Worm (Caenorhabditis elegans): ENCODE results near the gene F35H12.5.

F35H12.5 gene

DNA sequence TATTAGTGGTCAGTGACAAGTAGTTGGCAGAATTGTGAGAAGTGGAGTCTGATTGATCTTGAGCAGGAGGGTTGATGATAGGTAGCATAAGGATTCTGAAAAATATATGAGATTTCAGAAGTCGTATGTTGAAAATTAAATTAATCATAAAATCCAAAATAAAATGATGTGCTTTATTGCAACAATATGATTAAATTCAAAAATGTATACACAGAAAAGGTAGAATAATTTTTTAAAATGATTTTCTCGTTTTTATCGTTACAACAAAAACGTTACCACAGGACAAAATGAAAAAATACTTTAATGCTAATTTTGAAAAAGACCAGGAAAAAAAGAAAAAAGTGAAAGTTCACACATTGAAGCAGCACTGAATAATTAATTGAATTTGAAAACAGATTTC, 15.7 kb upstream of the F35H12.5 start, which contains the start of gene ZC13.10:
Gene ZC13.10 (minus strand): TSS at position 101 of the 400 bp plus-strand sequence.
- TF ChIP-seq R02D3.7 (tag; optimal IDR thresholded peaks at IDR 0.05) (no peak), Y48G9A.11 (GFP tag; IDR thresholded peaks at IDR 0.05) (no peak), dmd-9 (GFP tag; IDR thresholded peaks at IDR 0.05) (no peak), nhr-10 (tag; optimal IDR thresholded peaks at IDR 0.05) (no peak), lin-15B (tag; optimal IDR thresholded peaks at IDR 0.05) (no peak), nhr-102 (tag; optimal IDR thresholded peaks at IDR 0.05) (no peak), pqm-1 (tag; optimal IDR thresholded peaks at IDR 0.05) (no peak), F10B5.3 (tag; optimal IDR thresholded peaks at IDR 0.05) (no peak), lsy-2 (tag; optimal IDR thresholded peaks at IDR 0.05) (no peak), daf-8 (GFP tag; IDR thresholded peaks at IDR 0.05) (no peak), Y75B8A.6 (GFP tag; IDR thresholded peaks at IDR 0.05) (no peak), T26A8.4 (GFP tag; IDR thresholded peaks at IDR 0.05) (no peak), fkh-10 (GFP tag; optimal IDR thresholded peaks at IDR 0.05) (no peak), lim-7 (GFP tag; IDR thresholded peaks at IDR 0.05) (no peak), ces-1 (GFP tag; optimal IDR thresholded peaks at IDR 0.05) (no peak), egl-27 (tag; optimal IDR thresholded peaks at IDR 0.05) (no peak), nhr-25 (tag; optimal IDR thresholded peaks at IDR 0.05; ENCODE audit: borderline replicate concordance, insufficient read depth) (no peak), aha-1 (tag) (no peak)

DNA sequence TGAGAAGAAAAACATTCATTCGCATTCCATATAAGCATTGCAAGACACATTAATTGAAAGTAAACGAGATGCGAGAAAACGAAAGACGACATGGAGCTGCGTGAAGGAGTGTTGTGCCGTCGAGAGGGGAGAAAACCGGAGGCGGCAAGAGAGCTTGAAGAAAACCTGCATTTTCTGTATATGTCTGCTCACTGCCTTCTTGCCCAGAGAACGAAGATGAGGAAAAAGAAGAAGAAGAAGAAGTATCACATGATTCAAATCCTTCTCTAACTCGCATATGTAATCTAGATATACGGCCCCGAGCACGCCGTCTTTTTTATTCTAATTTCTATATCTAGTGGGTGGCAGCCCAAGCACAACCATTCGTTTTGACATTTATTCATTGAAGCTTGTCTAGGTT, 7.9 kb upstream of the F35H12.5 start:
- no peak for TF ChIP-seq madf-5 (GFP tag; IDR thresholded peaks at IDR 0.05)
- no peak for TF ChIP-seq dve-1 (tag; optimal IDR thresholded peaks at IDR 0.05; ENCODE audit: insufficient read depth)
- TF ChIP-seq madf-9 (GFP tag; conservative IDR thresholded peaks at IDR 0.05): no peak
- TF ChIP-seq snpc-1.2 (GFP tag; IDR thresholded peaks at IDR 0.05): no peak
- TF ChIP-seq ceh-28 (tag; optimal IDR thresholded peaks at IDR 0.05): no peak
- TF ChIP-seq lim-7 (GFP tag; IDR thresholded peaks at IDR 0.05): no peak
- TF ChIP-seq attf-4 (tag; optimal IDR thresholded peaks at IDR 0.05): no peak
- TF ChIP-seq unc-130 (GFP tag; optimal IDR thresholded peaks at IDR 0.05): no peak
- TF ChIP-seq saeg-2 (GFP tag; IDR thresholded peaks at IDR 0.05): no peak
- no peak for TF ChIP-seq nhr-28 (tag; optimal IDR thresholded peaks at IDR 0.05)
- peak; percentile 15 for TF ChIP-seq hlh-30 (tag; optimal IDR thresholded peaks at IDR 0.05; ENCODE audit: insufficient read depth)
- TF ChIP-seq rbr-2 (tag; optimal IDR thresholded peaks at IDR 0.05): peak; percentile 23
- 0 out of 2 replicates have a peak, but pooled peaks have one; percentile 32 for TF ChIP-seq hmg-1.1 (GFP tag; IDR thresholded peaks at IDR 0.05)
- no peak for TF ChIP-seq lin-38 (GFP tag; IDR thresholded peaks at IDR 0.05)
- no peak for TF ChIP-seq nhr-11 (tag; optimal IDR thresholded peaks at IDR 0.05)
- TF ChIP-seq T26A8.4 (GFP tag; IDR thresholded peaks at IDR 0.05): no peak
- no peak for TF ChIP-seq ztf-7 (tag; optimal IDR thresholded peaks at IDR 0.05)
- no peak for TF ChIP-seq F37D6.2 (tag; optimal IDR thresholded peaks at IDR 0.05)
- TF ChIP-seq pqm-1 (tag; optimal IDR thresholded peaks at IDR 0.05): no peak
- no peak for TF ChIP-seq arid-1 (GFP tag; conservative IDR thresholded peaks at IDR 0.05)
- TF ChIP-seq ctbp-1 (GFP tag; IDR thresholded peaks at IDR 0.05): 0 out of 2 replicates have a peak, but pooled peaks have one; percentile 10
- TF ChIP-seq skn-1 (tag; optimal IDR thresholded peaks at IDR 0.05): no peak
- TF ChIP-seq hlh-11 (tag; optimal IDR thresholded peaks at IDR 0.05): no peak
- no peak for TF ChIP-seq tag-97 (GFP tag; IDR thresholded peaks at IDR 0.05)
- TF ChIP-seq fkh-10 (GFP tag; optimal IDR thresholded peaks at IDR 0.05): peak; percentile 19

DNA sequence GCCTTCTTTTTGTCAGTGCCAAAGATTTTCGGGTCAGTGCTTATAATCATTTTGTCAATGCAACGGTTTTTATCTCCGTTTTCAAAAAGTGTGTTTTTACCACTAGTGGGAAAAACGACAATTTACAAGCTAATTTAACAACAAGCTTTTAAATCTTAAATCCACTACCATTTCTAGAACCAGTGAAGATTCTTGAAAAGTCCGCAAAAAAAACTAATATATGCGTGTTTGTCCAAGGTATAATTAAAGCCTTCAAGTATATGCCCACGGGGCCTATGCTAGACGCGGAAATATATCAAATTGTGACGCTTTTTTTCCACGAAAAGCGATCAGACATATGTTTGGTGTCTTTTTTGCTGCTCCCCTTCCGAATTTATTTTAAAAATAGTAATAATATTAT, 5.6 kb upstream of the F35H12.5 start:
- TF ChIP-seq unc-62 (GFP tag; optimal IDR thresholded peaks at IDR 0.05 in 1 of 2) (peak in 1 of 2 experiments; percentile 95), unc-62 (tag; optimal IDR thresholded peaks at IDR 0.05) (no peak), ztf-11 (tag; optimal IDR thresholded peaks at IDR 0.05) (no peak)

All from whole organism, L4 larva.